Fruit fly (Drosophila melanogaster): ENCODE measurements around the gene CG12746.

dm6 chr3R:5608422-5608821, 43.8 kb downstream of the CG12746 start:
- TF ChIP-seq CG18599 (GFP tag; optimal IDR thresholded peaks at IDR 0.05) (no peak), CG18619 (GFP tag; optimal IDR thresholded peaks at IDR 0.05) (no peak), Blimp-1 (GFP tag; optimal IDR thresholded peaks at IDR 0.05) (no peak), Mes4 (GFP tag; optimal IDR thresholded peaks at IDR 0.05) (no peak)

Data from whole organism, embryonic.